Worm (Caenorhabditis elegans) whole organism, young adult: ENCODE results near the gene maa-1.

Source experiments
- K12H6.12 ChIP-seq: fragments of 200-800 bp; sonication (Bioruptor generic); optimal IDR thresholded peaks from 2 replicates; lab custom pipeline; 2018; ENCODE audit warnings: mild to moderate bottlenecking, missing genetic modification characterization, missing compliant biosample characterization
- ama-1 ChIP-seq, 3 experiments: fragments of 150-350 bp in 1 of 3; sonication (generic microtip) in 2 of 3; optimal IDR thresholded peaks; 2 replicates each; lab custom pipeline; 2014 to 2018; ENCODE audit warnings: missing biosample characterization in 2 of 3, missing genetic modification characterization in 2 of 3, missing genetic modification reagents in 2 of 3
- dpl-1 ChIP-seq: fragments of 150-350 bp; optimal IDR thresholded peaks from 2 replicates; lab custom pipeline; 2014; ENCODE audit warnings: missing biosample characterization, missing genetic modification reagents, missing genetic modification characterization
- hmg-1.2 ChIP-seq: fragments of 200-800 bp; sonication (Bioruptor generic); IDR thresholded peaks from 2 replicates; pipeline ENCODE4 v1.3.6; 2022; ENCODE audit warnings: missing genetic modification reagents, missing genetic modification characterization, missing compliant biosample characterization
- madf-6 ChIP-seq: fragments of 200-800 bp; sonication (Bioruptor generic); IDR thresholded peaks from 2 replicates; pipeline ENCODE4 v1.3.6; 2022; ENCODE audit warnings: missing genetic modification reagents, missing genetic modification characterization, missing compliant biosample characterization
- snpc-4 ChIP-seq, 5 experiments: fragments of 150-350 bp in 1 of 5; sonication (generic microtip) in 4 of 5; optimal IDR thresholded peaks; 2 replicates each; lab custom pipeline; 2014 to 2018; ENCODE audit warnings: missing genetic modification characterization in 5 of 5, missing biosample characterization in 3 of 5, antibody characterized with exemption in 2 of 5, mild to moderate bottlenecking in 2 of 5, missing compliant biosample characterization in 2 of 5, missing genotype in 2 of 5, moderate library complexity in 2 of 5, missing genetic modification reagents in 1 of 5
- unc-62 ChIP-seq: fragments of 150-350 bp; optimal IDR thresholded peaks from 2 replicates; lab custom pipeline; 2014; ENCODE audit warnings: missing biosample characterization, missing genetic modification reagents, missing genetic modification characterization

- TF ChIP-seq dpl-1, result no peak
- TF ChIP-seq madf-6 (GFP tag; lab: Robert Waterston, UW), result no peak
- TF ChIP-seq K12H6.12 (tag; lab: Kevin White, UChicago), result no peak
- no peak for TF ChIP-seq snpc-4 (GFP tag; optimal IDR thresholded peaks at IDR 0.05; lab: Kevin White, UChicago)
- no peak for TF ChIP-seq snpc-4 (tag; optimal IDR thresholded peaks at IDR 0.05; lab: Kevin White, UChicago)
- no peak for TF ChIP-seq unc-62 (GFP tag; lab: Kevin White, UChicago)
- no peak for TF ChIP-seq hmg-1.2 (GFP tag; lab: Robert Waterston, UW)
- no peak for TF ChIP-seq ama-1 (optimal IDR thresholded peaks at IDR 0.05; lab: Kevin White, UChicago)
- no peak for TF ChIP-seq ama-1 (GFP tag; optimal IDR thresholded peaks at IDR 0.05; lab: Kevin White, UChicago)
Observed at ce11 chrIII:11866127-11866526, 43.8 kb upstream of the maa-1 start.
